Worm (Caenorhabditis elegans): ENCODE data around the gene H41C03.2.

ce11 chrII:5836153-5836719 is 15.7 kb downstream of the H41C03.2 start, which contains the start of gene fzo-1:
- no peak for TF ChIP-seq lin-39 (tag; optimal IDR thresholded peaks at IDR 0.05)
- TF ChIP-seq unc-62 (GFP tag; optimal IDR thresholded peaks at IDR 0.05) = no peak
- TF ChIP-seq nfya-1 (tag; optimal IDR thresholded peaks at IDR 0.05; ENCODE audit: insufficient read depth) = peak; percentile 60
- no peak for TF ChIP-seq nhr-25 (tag; optimal IDR thresholded peaks at IDR 0.05)
- no peak for TF ChIP-seq ceh-82 (tag; optimal IDR thresholded peaks at IDR 0.05)
- no peak for TF ChIP-seq nhr-76 (tag; optimal IDR thresholded peaks at IDR 0.05)
- peak; percentile 52 for TF ChIP-seq lin-15B (tag; optimal IDR thresholded peaks at IDR 0.05)
- no peak for TF ChIP-seq sea-2 (GFP tag; optimal IDR thresholded peaks at IDR 0.05)
- no peak for TF ChIP-seq nhr-237 (tag; optimal IDR thresholded peaks at IDR 0.05)
- no peak for TF ChIP-seq nhr-28 (tag; optimal IDR thresholded peaks at IDR 0.05)
- TF ChIP-seq ama-1 (optimal IDR thresholded peaks at IDR 0.05) = no peak
- no peak for TF ChIP-seq elt-1 (tag; optimal IDR thresholded peaks at IDR 0.05)
- no peak for TF ChIP-seq mdl-1 (tag; optimal IDR thresholded peaks at IDR 0.05)

Data from whole organism, L3 larva.